Worm (Caenorhabditis elegans) whole organism, young adult: ENCODE results near the gene elmd-1.
A peak's percentile ranks its signal among the peaks of the same experiment; 100 is the strongest.

Source experiments
- B0035.1 ChIP-seq: sonication (generic microtip); optimal IDR thresholded peaks from 2 replicates; lab custom pipeline; 2016; ENCODE audit warnings: missing genetic modification characterization, mild to moderate bottlenecking, missing compliant biosample characterization, missing genotype, missing genetic modification reagents
- B0261.1 ChIP-seq: sonication (generic microtip); optimal IDR thresholded peaks from 2 replicates; lab custom pipeline; 2016; ENCODE audit warnings: mild to moderate bottlenecking, missing genetic modification characterization, moderate library complexity, missing compliant biosample characterization
- C06A6.2 ChIP-seq: fragments of 200-800 bp; sonication (Bioruptor generic); conservative IDR thresholded peaks from 2 replicates; pipeline ENCODE4 v1.3.6; 2022; ENCODE audit warnings: missing genetic modification characterization, missing compliant biosample characterization
- F10E7.11 ChIP-seq: sonication (generic microtip); optimal IDR thresholded peaks from 2 replicates; lab custom pipeline; 2017; ENCODE audit warnings: mild to moderate bottlenecking, missing genetic modification characterization, moderate library complexity, missing compliant biosample characterization
- F33H1.4 ChIP-seq: fragments of 200-800 bp; sonication (Bioruptor generic); IDR thresholded peaks from 2 replicates; pipeline ENCODE4 v1.3.6; 2022; ENCODE audit warnings: missing genetic modification reagents, missing genetic modification characterization, missing compliant biosample characterization
- F37B4.10 ChIP-seq: fragments of 200-800 bp; sonication (Bioruptor generic); IDR thresholded peaks from 2 replicates; pipeline ENCODE4 v1.3.6; 2022; ENCODE audit warnings: missing genetic modification characterization, missing compliant biosample characterization
- K12H6.12 ChIP-seq: fragments of 200-800 bp; sonication (Bioruptor generic); optimal IDR thresholded peaks from 2 replicates; lab custom pipeline; 2018; ENCODE audit warnings: mild to moderate bottlenecking, missing genetic modification characterization, missing compliant biosample characterization
- T26A5.8 ChIP-seq: sonication (generic microtip); optimal IDR thresholded peaks from 2 replicates; lab custom pipeline; 2016; ENCODE audit warnings: missing genetic modification characterization, missing compliant biosample characterization
- Y95B8A.8 ChIP-seq: fragments of 200-800 bp; sonication (Bioruptor generic); IDR thresholded peaks from 2 replicates; pipeline ENCODE4 v1.3.6; 2022; ENCODE audit warnings: missing genetic modification reagents, missing genetic modification characterization, missing compliant biosample characterization
- akir-1 ChIP-seq: fragments of 200-800 bp; sonication (Bioruptor generic); optimal IDR thresholded peaks from 2 replicates; lab custom pipeline; 2018; ENCODE audit warnings: mild to moderate bottlenecking, missing genetic modification characterization, moderate library complexity, missing compliant biosample characterization
- ama-1 ChIP-seq, 3 experiments: fragments of 150-350 bp in 1 of 3; sonication (generic microtip) in 2 of 3; optimal IDR thresholded peaks; 2 replicates each; lab custom pipeline; 2014 to 2018; ENCODE audit warnings: missing biosample characterization in 2 of 3, missing genetic modification characterization in 2 of 3, missing genetic modification reagents in 2 of 3
- aptf-2 ChIP-seq: fragments of 200-800 bp; sonication (Bioruptor generic); conservative IDR thresholded peaks from 2 replicates; pipeline ENCODE4 v1.3.6; 2022; ENCODE audit warnings: missing genetic modification reagents, missing genetic modification characterization, missing compliant biosample characterization
- atf-7 ChIP-seq: sonication (generic microtip); optimal IDR thresholded peaks from 2 replicates; lab custom pipeline; 2017; ENCODE audit warnings: mild to moderate bottlenecking, missing genetic modification characterization, missing compliant biosample characterization
- athp-1 ChIP-seq: sonication (generic microtip); optimal IDR thresholded peaks from 2 replicates; lab custom pipeline; 2017; ENCODE audit warnings: mild to moderate bottlenecking, missing genetic modification characterization, missing compliant biosample characterization
- attf-6 ChIP-seq: fragments of 200-800 bp; sonication (Bioruptor generic); IDR thresholded peaks from 2 replicates; pipeline ENCODE4 v1.3.6; 2022; ENCODE audit warnings: missing genetic modification reagents, missing genetic modification characterization, missing compliant biosample characterization
- bed-1 ChIP-seq: fragments of 200-800 bp; sonication (Bioruptor generic); IDR thresholded peaks from 2 replicates; pipeline ENCODE4 v1.3.6; 2022; ENCODE audit warnings: missing genetic modification reagents, missing genetic modification characterization, missing compliant biosample characterization
- ceh-91 ChIP-seq: fragments of 200-800 bp; sonication (Bioruptor generic); IDR thresholded peaks from 2 replicates; pipeline ENCODE4 v1.3.6; 2022; ENCODE audit warnings: missing genetic modification reagents, missing genetic modification characterization, missing compliant biosample characterization
- dpl-1 ChIP-seq: fragments of 150-350 bp; optimal IDR thresholded peaks from 2 replicates; lab custom pipeline; 2014; ENCODE audit warnings: missing biosample characterization, missing genetic modification reagents, missing genetic modification characterization
- efl-1 ChIP-seq: fragments of 150-350 bp; optimal IDR thresholded peaks from 2 replicates; lab custom pipeline; 2014; ENCODE audit warnings: missing biosample characterization, missing genetic modification reagents, missing genetic modification characterization
- egl-44 ChIP-seq: fragments of 200-800 bp; sonication (Bioruptor generic); IDR thresholded peaks from 2 replicates; pipeline ENCODE4 v1.3.6; 2022; ENCODE audit warnings: missing genetic modification reagents, missing genetic modification characterization, missing compliant biosample characterization
- egrh-3 ChIP-seq: fragments of 200-800 bp; sonication (Bioruptor generic); IDR thresholded peaks from 2 replicates; pipeline ENCODE4 v1.3.6; 2022; ENCODE audit warnings: missing genetic modification reagents, missing genetic modification characterization, missing compliant biosample characterization
- hmg-1.2 ChIP-seq: fragments of 200-800 bp; sonication (Bioruptor generic); IDR thresholded peaks from 2 replicates; pipeline ENCODE4 v1.3.6; 2022; ENCODE audit warnings: missing genetic modification reagents, missing genetic modification characterization, missing compliant biosample characterization
- hrde-1 ChIP-seq: sonication (generic microtip); optimal IDR thresholded peaks from 2 replicates; lab custom pipeline; 2016; ENCODE audit warnings: missing genetic modification characterization, mild to moderate bottlenecking, missing compliant biosample characterization, moderate library complexity, missing genotype, missing genetic modification reagents, borderline replicate concordance
- lag-1 ChIP-seq: fragments of 200-800 bp; sonication (Bioruptor generic); IDR thresholded peaks from 2 replicates; pipeline ENCODE4 v1.3.6; 2022; ENCODE audit warnings: missing genetic modification reagents, missing genetic modification characterization, missing compliant biosample characterization
- lin-40 ChIP-seq: sonication (generic microtip); optimal IDR thresholded peaks from 2 replicates; lab custom pipeline; 2016; ENCODE audit warnings: missing genetic modification characterization, mild to moderate bottlenecking, missing compliant biosample characterization, missing genotype, missing genetic modification reagents
- lsl-1 ChIP-seq: fragments of 200-800 bp; sonication (Bioruptor generic); optimal IDR thresholded peaks from 2 replicates; lab custom pipeline; 2018; ENCODE audit warnings: mild to moderate bottlenecking, missing genetic modification characterization, moderate library complexity, missing compliant biosample characterization
- madf-10 ChIP-seq: sonication (generic microtip); optimal IDR thresholded peaks from 2 replicates; lab custom pipeline; 2016; ENCODE audit warnings: mild to moderate bottlenecking, missing genetic modification characterization, missing compliant biosample characterization
- mcd-1 ChIP-seq: fragments of 200-800 bp; sonication (Bioruptor generic); IDR thresholded peaks from 2 replicates; pipeline ENCODE4 v1.3.6; 2022; ENCODE audit warnings: missing genetic modification reagents, missing genetic modification characterization, missing compliant biosample characterization
- nfya-1 ChIP-seq: sonication (generic microtip); optimal IDR thresholded peaks from 2 replicates; lab custom pipeline; 2017; ENCODE audit warnings: antibody characterized with exemption, missing compliant biosample characterization, missing genetic modification characterization, borderline replicate concordance; ENCODE audit not compliant: insufficient read depth
- nfya-2 ChIP-seq: fragments of 200-800 bp; sonication (Bioruptor generic); IDR thresholded peaks from 2 replicates; pipeline ENCODE4 v1.3.6; 2022; ENCODE audit warnings: missing genetic modification reagents, missing genetic modification characterization, missing compliant biosample characterization
- nfyb-1 ChIP-seq: fragments of 200-800 bp; sonication (Bioruptor generic); IDR thresholded peaks from 2 replicates; pipeline ENCODE4 v1.3.6; 2022; ENCODE audit warnings: missing genetic modification reagents, missing genetic modification characterization, missing compliant biosample characterization
- nhr-27 ChIP-seq: fragments of 200-800 bp; sonication (Bioruptor generic); optimal IDR thresholded peaks from 2 replicates; lab custom pipeline; 2018; ENCODE audit warnings: mild to moderate bottlenecking, missing genetic modification characterization, moderate library complexity, missing compliant biosample characterization
- nhr-90 ChIP-seq: sonication (generic microtip); optimal IDR thresholded peaks from 2 replicates; lab custom pipeline; 2016; ENCODE audit warnings: missing genotype, mild to moderate bottlenecking, missing genetic modification characterization, missing compliant biosample characterization
- repo-1 ChIP-seq: sonication (generic microtip); optimal IDR thresholded peaks from 2 replicates; lab custom pipeline; 2017; ENCODE audit warnings: mild to moderate bottlenecking, missing genetic modification characterization, missing compliant biosample characterization
- rpc-1 ChIP-seq, 2 experiments: fragments of 150-350 bp in 1 of 2; sonication (generic microtip) in 1 of 2; optimal IDR thresholded peaks; 2 replicates each; lab custom pipeline; 2014 to 2018; ENCODE audit warnings: missing biosample characterization in 1 of 2, missing genetic modification characterization in 1 of 2, missing genetic modification reagents in 1 of 2, missing genotype in 1 of 2
- sdz-38 ChIP-seq: sonication (generic microtip); optimal IDR thresholded peaks from 2 replicates; lab custom pipeline; 2016; ENCODE audit warnings: missing genotype, missing genetic modification characterization, missing compliant biosample characterization
- snpc-4 ChIP-seq, 5 experiments: fragments of 150-350 bp in 1 of 5; sonication (generic microtip) in 4 of 5; optimal IDR thresholded peaks; 2 replicates each; lab custom pipeline; 2014 to 2018; ENCODE audit warnings: missing genetic modification characterization in 5 of 5, missing biosample characterization in 3 of 5, antibody characterized with exemption in 2 of 5, mild to moderate bottlenecking in 2 of 5, missing compliant biosample characterization in 2 of 5, missing genotype in 2 of 5, moderate library complexity in 2 of 5, missing genetic modification reagents in 1 of 5
- somi-1 ChIP-seq: fragments of 200-800 bp; sonication (Bioruptor generic); optimal IDR thresholded peaks from 2 replicates; lab custom pipeline; 2018; ENCODE audit warnings: mild to moderate bottlenecking, missing genetic modification characterization, missing compliant biosample characterization
- sptf-2 ChIP-seq: fragments of 200-800 bp; sonication (Bioruptor generic); optimal IDR thresholded peaks from 2 replicates; lab custom pipeline; 2018; ENCODE audit warnings: mild to moderate bottlenecking, missing genetic modification characterization, missing compliant biosample characterization
- unc-130 ChIP-seq: sonication (generic microtip); optimal IDR thresholded peaks from 2 replicates; lab custom pipeline; 2016; ENCODE audit warnings: missing genetic modification reagents, missing genetic modification characterization, missing compliant biosample characterization
- zfh-2 ChIP-seq: fragments of 200-800 bp; sonication (Bioruptor generic); conservative IDR thresholded peaks from 2 replicates; pipeline ENCODE4 v1.3.6; 2022; ENCODE audit warnings: missing genetic modification reagents, missing genetic modification characterization, missing compliant biosample characterization
- zim-3 ChIP-seq: sonication (generic microtip); optimal IDR thresholded peaks from 2 replicates; lab custom pipeline; 2017; ENCODE audit warnings: mild to moderate bottlenecking, missing genetic modification characterization, moderate library complexity, missing compliant biosample characterization
- ztf-18 ChIP-seq: sonication (generic microtip); optimal IDR thresholded peaks from 2 replicates; lab custom pipeline; 2016; ENCODE audit warnings: missing genotype, mild to moderate bottlenecking, missing genetic modification characterization, missing compliant biosample characterization
- ztf-22 ChIP-seq: fragments of 200-800 bp; sonication (Bioruptor generic); optimal IDR thresholded peaks from 2 replicates; lab custom pipeline; 2018; ENCODE audit warnings: mild to moderate bottlenecking, missing genetic modification characterization, moderate library complexity, missing compliant biosample characterization
- ztf-25 ChIP-seq: fragments of 200-800 bp; sonication (Bioruptor generic); IDR thresholded peaks from 2 replicates; pipeline ENCODE4 v1.3.6; 2022; ENCODE audit warnings: missing genetic modification reagents, missing genetic modification characterization, missing compliant biosample characterization
- ztf-3 ChIP-seq: fragments of 200-800 bp; sonication (Bioruptor generic); optimal IDR thresholded peaks from 2 replicates; lab custom pipeline; 2018; ENCODE audit warnings: mild to moderate bottlenecking, missing genetic modification characterization, missing compliant biosample characterization

The elmd-1 gene

ce11 chrIII:3389426-3390020 is at the start of gene elmd-1, which contains the start of gene hecw-1:
Gene elmd-1 (plus strand): TSS chrIII:3389919.
Gene hecw-1 (minus strand): TSS chrIII:3389970.
- TF ChIP-seq B0261.1 (tag; lab: Kevin White, UChicago) (peak; percentile 91), bed-1 (GFP tag; lab: Robert Waterston, UW) (no peak), somi-1 (GFP tag; lab: Kevin White, UChicago) (peak; percentile 51), ztf-22 (GFP tag; lab: Kevin White, UChicago) (peak; percentile 59), rpc-1 (optimal IDR thresholded peaks at IDR 0.05; lab: Kevin White, UChicago) (peak; percentile 61), rpc-1 (tag; optimal IDR thresholded peaks at IDR 0.05; lab: Kevin White, UChicago) (peak; percentile 81), sptf-2 (GFP tag; lab: Kevin White, UChicago) (peak; percentile 7), zim-3 (no peak), F37B4.10 (GFP tag; lab: Robert Waterston, UW) (no peak), ztf-3 (GFP tag; lab: Kevin White, UChicago) (no peak), snpc-4 (GFP tag; optimal IDR thresholded peaks at IDR 0.05; lab: Kevin White, UChicago) (no peak), snpc-4 (tag; optimal IDR thresholded peaks at IDR 0.05; lab: Kevin White, UChicago) (peak in 3 of 4 experiments; percentile 28 to 59 (median 29)), hrde-1 (peak; percentile 17), C06A6.2 (GFP tag; lab: Robert Waterston, UW) (no peak), nfyb-1 (GFP tag; lab: Robert Waterston, UW) (peak; percentile 86), F33H1.4 (GFP tag; lab: Robert Waterston, UW) (peak; percentile 78), efl-1 (no peak), nfya-2 (GFP tag; lab: Robert Waterston, UW) (no peak), ama-1 (optimal IDR thresholded peaks at IDR 0.05; lab: Kevin White, UChicago) (no peak), ama-1 (GFP tag; optimal IDR thresholded peaks at IDR 0.05; lab: Kevin White, UChicago) (peak in 1 of 2 experiments; percentile 74), sdz-38 (tag; lab: Kevin White, UChicago) (no peak), atf-7 (tag; lab: Kevin White, UChicago) (peak; percentile 45), athp-1 (peak; percentile 29), F10E7.11 (tag; lab: Kevin White, UChicago) (no peak), aptf-2 (GFP tag; lab: Robert Waterston, UW) (0 out of 2 replicates have a peak, but pooled peaks have one; percentile 54), madf-10 (tag; lab: Kevin White, UChicago) (peak; percentile 54), nhr-27 (tag; lab: Kevin White, UChicago) (no peak), lag-1 (GFP tag; lab: Robert Waterston, UW) (no peak), egrh-3 (GFP tag; lab: Robert Waterston, UW) (no peak), unc-130 (GFP tag; lab: Kevin White, UChicago) (no peak), lin-40 (tag; lab: Kevin White, UChicago) (peak; percentile 54), T26A5.8 (tag; lab: Kevin White, UChicago) (no peak), ceh-91 (no peak), K12H6.12 (tag; lab: Kevin White, UChicago) (no peak), B0035.1 (peak; percentile 30), Y95B8A.8 (GFP tag; lab: Robert Waterston, UW) (0 out of 2 replicates have a peak, but pooled peaks have one; percentile 59), ztf-25 (GFP tag; lab: Robert Waterston, UW) (peak; percentile 80; the same call in 1 of the 2 replicates), lsl-1 (GFP tag; lab: Kevin White, UChicago) (peak; percentile 82), egl-44 (peak; percentile 72; the same call in 1 of the 2 replicates), hmg-1.2 (GFP tag; lab: Robert Waterston, UW) (peak; percentile 78), zfh-2 (GFP tag; lab: Robert Waterston, UW) (0 out of 2 replicates have a peak, but pooled peaks have one; percentile 36), attf-6 (peak; percentile 65; the same call in 1 of the 2 replicates), akir-1 (GFP tag; lab: Kevin White, UChicago) (no peak), nhr-90 (peak; percentile 77), mcd-1 (peak; percentile 74), ztf-18 (peak; percentile 67), dpl-1 (no peak), nfya-1 (tag; lab: Kevin White, UChicago) (no peak), repo-1 (peak; percentile 46)
